Worm (Caenorhabditis elegans): ENCODE measurements around the gene Y105C5A.1.

- TF ChIP-seq ztf-29 (GFP tag; IDR thresholded peaks at IDR 0.05): no peak
- TF ChIP-seq flt-1 (GFP tag; IDR thresholded peaks at IDR 0.05): no peak
- no peak for TF ChIP-seq klf-2 (GFP tag; conservative IDR thresholded peaks at IDR 0.05)
- no peak for TF ChIP-seq ref-1 (GFP tag; conservative IDR thresholded peaks at IDR 0.05)
- no peak for TF ChIP-seq med-1 (GFP tag; optimal IDR thresholded peaks at IDR 0.05; ENCODE audit: insufficient read depth)
- TF ChIP-seq ztf-23 (GFP tag; IDR thresholded peaks at IDR 0.05): no peak
- TF ChIP-seq T22C8.4 (GFP tag; IDR thresholded peaks at IDR 0.05): no peak
These were observed 26.9 kb downstream of the Y105C5A.1 start for ce11 chrIV:15537338-15537737.

All from whole organism, midembryonic.